Fruit fly (Drosophila melanogaster) whole organism, embryonic: ENCODE measurements around the gene kis.

Source experiments
- ATbp ChIP-seq: fragments of 200-800 bp; sonication (Bioruptor generic); optimal IDR thresholded peaks from 2 replicates; lab custom pipeline; 2017; ENCODE audit warnings: missing biosample characterization, mild to moderate bottlenecking, missing genetic modification characterization, missing genetic modification reagents
- Atf-2 ChIP-seq: fragments of 200-800 bp; sonication (Bioruptor generic); optimal IDR thresholded peaks from 2 replicates; lab custom pipeline; 2016; ENCODE audit warnings: missing biosample characterization, missing genetic modification characterization
- CG11696 ChIP-seq: fragments of 200-800 bp; sonication (Bioruptor generic); IDR thresholded peaks from 2 replicates; pipeline ENCODE4 v1.3.6; 2022; ENCODE audit warnings: missing biosample characterization, missing genetic modification characterization
- CG14860 ChIP-seq: fragments of 200-800 bp; sonication (Bioruptor generic); IDR thresholded peaks from 3 replicates; pipeline ENCODE4 v1.3.6; 2022; ENCODE audit warnings: missing biosample characterization, missing genetic modification characterization; ENCODE audit not compliant: partially characterized antibody
- CG15601 ChIP-seq: fragments of 200-800 bp; sonication (Bioruptor generic); optimal IDR thresholded peaks from 3 replicates; lab custom pipeline; 2019; ENCODE audit warnings: missing biosample characterization, mild to moderate bottlenecking, missing genetic modification characterization, moderate library complexity
- CG1647 ChIP-seq: fragments of 200-800 bp; sonication (Bioruptor generic); optimal IDR thresholded peaks from 3 replicates; lab custom pipeline; 2016; ENCODE audit warnings: missing biosample characterization, missing genetic modification characterization
- Gsc ChIP-seq: fragments of 200-800 bp; sonication (Bioruptor generic); IDR thresholded peaks from 2 replicates; pipeline ENCODE4 v1.3.6; 2022; ENCODE audit warnings: missing biosample characterization, missing genetic modification characterization
- Hmr ChIP-seq: fragments of 200-800 bp; sonication (Bioruptor generic); optimal IDR thresholded peaks from 3 replicates; lab custom pipeline; 2017; ENCODE audit warnings: mild to moderate bottlenecking, missing biosample characterization, missing genetic modification reagents, missing genetic modification characterization
- Hr51 ChIP-seq, 2 experiments: fragments of 200-800 bp; sonication (Bioruptor generic); optimal IDR thresholded peaks; 2 replicates in 1 of 2; 3 replicates in 1 of 2; lab custom pipeline; 2016 to 2018; ENCODE audit warnings: missing biosample characterization in 2 of 2, missing genetic modification characterization in 2 of 2, mild to moderate bottlenecking in 1 of 2, moderate library complexity in 1 of 2
- Oli ChIP-seq: fragments of 200-800 bp; sonication (Bioruptor generic); optimal IDR thresholded peaks from 2 replicates; lab custom pipeline; 2018; ENCODE audit warnings: missing biosample characterization, mild to moderate bottlenecking, missing genetic modification characterization, moderate library complexity
- en ChIP-seq: fragments of 200-800 bp; sonication (Bioruptor generic); optimal IDR thresholded peaks from 2 replicates; lab custom pipeline; 2016; ENCODE audit warnings: missing biosample characterization, missing genetic modification characterization
- fru ChIP-seq: fragments of >200 bp; optimal IDR thresholded peaks from 2 replicates; lab custom pipeline; 2017
- h ChIP-seq: fragments of >200 bp; optimal IDR thresholded peaks from 2 replicates; lab custom pipeline; 2017

DNA sequence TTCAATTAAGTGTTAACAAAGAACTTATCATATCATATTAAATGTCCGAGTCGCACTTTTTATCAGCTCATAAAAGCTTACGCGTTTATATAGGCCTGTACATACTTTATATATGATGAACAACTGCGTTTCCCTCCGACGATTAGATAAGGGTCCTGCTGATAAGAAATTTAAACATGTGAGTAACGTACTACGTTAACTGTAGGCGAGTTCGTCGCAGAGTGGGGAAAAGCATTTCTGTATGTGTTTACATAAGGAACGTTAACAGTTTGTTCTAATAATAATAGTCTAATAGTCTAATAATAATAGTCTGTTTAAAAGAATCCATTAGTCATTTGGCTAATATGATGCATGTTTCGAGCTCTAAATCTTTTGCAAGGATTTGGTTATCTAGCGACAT, 80.2 kb downstream of the kis start:
- TF ChIP-seq en (no peak), CG15601 (tag; lab: Kevin White, UChicago) (no peak), Oli (tag; lab: Kevin White, UChicago) (no peak), CG11696 (GFP tag; lab: Robert Waterston, UW) (no peak), Atf-2 (GFP tag; lab: Kevin White, UChicago) (no peak), Hmr (GFP tag; lab: Kevin White, UChicago) (no peak), fru (lab: Kevin White, UChicago) (no peak), CG1647 (GFP tag; lab: Kevin White, UChicago) (no peak), Gsc (GFP tag; lab: Robert Waterston, UW) (no peak), h (lab: Kevin White, UChicago) (no peak), Hr51 (GFP tag; optimal IDR thresholded peaks at IDR 0.05; lab: Kevin White, UChicago) (no peak), ATbp (no peak), CG14860 (no peak)
